Fruit fly (Drosophila melanogaster): ENCODE measurements around the gene Ibf2.

Gene Ibf2

DNA sequence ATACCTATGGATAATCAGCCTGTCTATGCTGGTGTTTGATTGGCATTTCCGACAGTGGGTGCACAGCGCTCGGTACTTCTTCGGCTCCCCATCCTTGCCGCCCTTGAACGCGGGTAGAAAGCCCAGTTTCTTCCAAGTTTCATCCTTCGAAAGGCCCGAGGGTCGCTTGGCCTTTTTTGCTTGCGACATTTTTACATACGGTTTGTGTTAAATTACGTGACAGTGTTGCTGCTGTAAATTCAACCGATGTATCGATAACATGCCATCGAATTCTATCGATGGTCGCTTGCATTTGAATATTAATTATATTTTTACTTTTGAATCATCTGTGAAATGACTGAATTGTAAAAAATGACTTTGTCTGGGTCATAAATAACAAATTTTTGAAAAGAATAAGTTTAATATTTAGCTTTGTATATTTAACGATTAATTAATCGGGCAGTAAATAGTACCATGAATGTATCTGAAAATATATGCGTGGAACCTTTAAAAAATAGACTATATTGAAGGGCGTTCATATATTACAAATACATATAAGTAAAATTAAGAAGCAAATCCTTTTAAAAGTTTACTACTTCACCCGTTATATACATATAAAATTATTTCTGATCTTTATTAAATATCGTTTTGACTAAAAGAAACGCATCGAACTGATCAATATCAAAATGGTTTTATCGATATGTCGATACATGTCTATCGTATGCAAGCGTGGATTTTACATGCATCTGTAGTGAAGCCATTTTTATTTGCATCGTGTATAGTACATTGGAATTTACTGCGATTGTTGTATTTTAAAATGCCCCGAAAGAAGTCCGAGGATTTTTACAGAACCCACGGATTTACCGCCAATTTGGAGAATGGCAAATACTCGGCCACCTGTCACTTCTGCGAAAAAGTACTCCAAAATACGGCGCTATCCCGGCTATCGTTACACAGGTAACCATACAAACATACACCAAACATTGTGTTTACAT, at the start of gene Ibf2, which contains the start of gene Ibf1:
Gene Ibf2 (minus strand): TSS at position 250 of the 974 bp plus-strand sequence.
Gene Ibf1 (plus strand): TSS at position 713 of the 974 bp plus-strand sequence.
- TF ChIP-seq Eip78C (GFP tag) (peak; percentile 13), CG8119 (GFP tag; IDR thresholded peaks at IDR 0.05) (no peak)

dm6 chr3R:9297163-9297562, 38.9 kb upstream of the Ibf2 start:
- TF ChIP-seq pdm3 (GFP tag; optimal IDR thresholded peaks at IDR 0.05) (no peak), ss (GFP tag; optimal IDR thresholded peaks at IDR 0.05) (no peak), CG6276 (GFP tag; optimal IDR thresholded peaks at IDR 0.05) (no peak), spab (GFP tag; optimal IDR thresholded peaks at IDR 0.05) (no peak), CG4318 (GFP tag; optimal IDR thresholded peaks at IDR 0.05) (no peak), dac (GFP tag; optimal IDR thresholded peaks at IDR 0.05) (no peak), salr (GFP tag; optimal IDR thresholded peaks at IDR 0.05) (no peak), CG6808 (GFP tag; optimal IDR thresholded peaks at IDR 0.05) (no peak)

- TF ChIP-seq achi (GFP tag; optimal IDR thresholded peaks at IDR 0.05) (no peak), CG15336 (GFP tag; IDR thresholded peaks at IDR 0.05) (no peak)
Observed at dm6 chr3R:9287710-9288109, 29.4 kb upstream of the Ibf2 start.

DNA sequence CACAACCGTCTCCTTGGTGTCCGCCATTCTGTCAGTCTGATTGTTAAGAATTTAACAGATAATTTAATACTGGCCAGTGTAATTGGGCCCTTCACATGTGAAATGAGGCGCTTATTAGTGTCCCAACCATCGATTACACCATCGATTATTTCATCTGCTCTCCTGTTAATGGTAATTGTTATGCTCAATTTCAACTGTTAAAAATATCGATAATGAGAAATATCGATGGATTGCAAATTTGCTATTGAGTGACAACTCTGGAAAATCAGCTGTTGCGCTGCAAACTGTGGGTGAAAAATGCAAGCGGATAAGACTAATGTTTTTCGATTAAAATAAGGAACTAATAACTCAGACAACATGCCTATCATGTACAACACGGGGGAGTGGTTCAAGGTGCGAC, 8.5 kb upstream of the Ibf2 start, which contains the start of the genes TrpRS and Vps16A:
Gene TrpRS (minus strand): TSS at position 140 of the 400 bp plus-strand sequence.
Gene Vps16A (plus strand): TSS at position 255 of the 400 bp plus-strand sequence.
- no peak for TF ChIP-seq CG11294 (GFP tag; IDR thresholded peaks at IDR 0.05)
- no peak for TF ChIP-seq CG3032 (tag; optimal IDR thresholded peaks at IDR 0.05)
- no peak for TF ChIP-seq CG6792 (GFP tag; optimal IDR thresholded peaks at IDR 0.05)
- no peak for TF ChIP-seq CG7368 (GFP tag; optimal IDR thresholded peaks at IDR 0.05)
- no peak for TF ChIP-seq CG9139 (GFP tag; optimal IDR thresholded peaks at IDR 0.05)
- no peak for TF ChIP-seq fkh (GFP tag; optimal IDR thresholded peaks at IDR 0.05)
- TF ChIP-seq Smox (GFP tag; optimal IDR thresholded peaks at IDR 0.05) = no peak
- TF ChIP-seq pdm3 (GFP tag; optimal IDR thresholded peaks at IDR 0.05) = no peak
- TF ChIP-seq acj6 (GFP tag; optimal IDR thresholded peaks at IDR 0.05) = no peak
- no peak for TF ChIP-seq OdsH (GFP tag; optimal IDR thresholded peaks at IDR 0.05)
- TF ChIP-seq Eip75B (GFP tag; optimal IDR thresholded peaks at IDR 0.05) = no peak
- no peak for TF ChIP-seq ss (GFP tag; optimal IDR thresholded peaks at IDR 0.05)
- TF ChIP-seq cyc (GFP tag; optimal IDR thresholded peaks at IDR 0.05) = no peak
- no peak for TF ChIP-seq net (GFP tag; optimal IDR thresholded peaks at IDR 0.05)
- no peak for TF ChIP-seq Ets21C (GFP tag; optimal IDR thresholded peaks at IDR 0.05)
- no peak for TF ChIP-seq topi (GFP tag; optimal IDR thresholded peaks at IDR 0.05)
- TF ChIP-seq spab (GFP tag; optimal IDR thresholded peaks at IDR 0.05) = no peak

DNA sequence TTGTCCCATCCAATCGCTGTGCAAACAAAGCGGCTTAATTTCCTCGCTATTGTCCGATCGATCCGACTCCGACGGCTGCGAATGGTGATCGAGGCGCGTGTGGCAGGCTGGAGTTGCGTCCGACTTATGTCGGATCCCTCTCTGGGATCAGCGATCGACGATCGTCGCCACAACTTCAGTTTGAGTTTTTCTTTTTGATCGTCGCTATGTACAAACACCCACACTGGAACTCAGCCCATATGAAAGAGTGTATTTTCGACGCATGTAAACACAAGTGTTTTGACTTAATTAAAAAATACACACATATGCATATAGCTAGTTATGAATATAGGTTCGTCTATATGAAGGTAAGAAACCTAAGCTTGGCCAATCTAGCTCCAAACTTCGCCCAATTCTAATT, 5.7 kb upstream of the Ibf2 start, which contains the start of gene sage:
Gene sage (minus strand): TSS at position 101 of the 400 bp plus-strand sequence.
- TF ChIP-seq CG6276 (GFP tag; optimal IDR thresholded peaks at IDR 0.05) = no peak
- TF ChIP-seq acj6 (GFP tag; optimal IDR thresholded peaks at IDR 0.05) = no peak
- no peak for TF ChIP-seq fd85E (GFP tag; optimal IDR thresholded peaks at IDR 0.05)
- TF ChIP-seq CG8119 (GFP tag; IDR thresholded peaks at IDR 0.05) = no peak
- TF ChIP-seq CG32006 (GFP tag; optimal IDR thresholded peaks at IDR 0.05) = no peak
- TF ChIP-seq CG6854 (GFP tag; optimal IDR thresholded peaks at IDR 0.05) = no peak
- TF ChIP-seq vri (GFP tag; optimal IDR thresholded peaks at IDR 0.05) = no peak
- TF ChIP-seq CG6808 (GFP tag; optimal IDR thresholded peaks at IDR 0.05) = no peak
- TF ChIP-seq CG11902 (GFP tag; optimal IDR thresholded peaks at IDR 0.05) = no peak
- no peak for TF ChIP-seq Sox102F (GFP tag; optimal IDR thresholded peaks at IDR 0.05)
- TF ChIP-seq CG11762 (GFP tag; optimal IDR thresholded peaks at IDR 0.05; ENCODE audit: insufficient read depth) = no peak
- no peak for TF ChIP-seq CG1621 (tag; optimal IDR thresholded peaks at IDR 0.05)
- TF ChIP-seq Sox15 (GFP tag; optimal IDR thresholded peaks at IDR 0.05) = no peak
